Worm (Caenorhabditis elegans): ENCODE data around the gene W06G6.15.

The W06G6.15 gene

ce11 chrV:16685725-16686124, 31.4 kb downstream of the W06G6.15 start, which contains the start of gene srw-43:
TSS of gene srw-43 (plus strand) at chrV:16686025.
- TF ChIP-seq unc-62 (GFP tag; optimal IDR thresholded peaks at IDR 0.05): no peak

- no peak for TF ChIP-seq unc-62 (GFP tag; optimal IDR thresholded peaks at IDR 0.05)
Measured at ce11 chrV:16687227-16687626, 32.9 kb downstream of the W06G6.15 start, which contains the start of gene srz-102. TSS of gene srz-102 (plus strand) at chrV:16687527.

DNA sequence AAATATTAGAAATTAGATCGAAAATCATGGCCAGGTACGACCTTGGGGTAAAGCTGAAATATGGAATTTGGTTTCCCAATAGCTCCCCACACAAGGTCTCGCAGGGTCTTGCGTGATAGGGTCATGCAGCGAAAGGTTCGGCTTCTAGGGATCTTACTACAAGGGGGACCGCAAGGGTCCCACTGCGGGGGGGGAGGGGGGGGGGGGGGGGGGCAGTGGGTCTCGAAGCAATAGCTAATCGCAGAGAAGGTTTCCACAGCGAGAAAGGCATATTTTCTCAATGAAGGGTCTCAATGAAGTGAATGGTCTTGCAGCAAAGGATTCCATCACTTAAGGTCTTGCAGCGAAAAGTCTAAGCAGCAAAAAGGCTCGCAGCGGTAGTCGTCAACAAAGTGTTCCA, 38.6 kb downstream of the W06G6.15 start:
- TF ChIP-seq unc-62 (GFP tag; optimal IDR thresholded peaks at IDR 0.05): no peak

- no peak for TF ChIP-seq unc-62 (GFP tag; optimal IDR thresholded peaks at IDR 0.05)
Measured at ce11 chrV:16693732-16694131, 39.4 kb downstream of the W06G6.15 start, which contains the start of gene srw-42. TSS of gene srw-42 (minus strand) at chrV:16693832.

DNA sequence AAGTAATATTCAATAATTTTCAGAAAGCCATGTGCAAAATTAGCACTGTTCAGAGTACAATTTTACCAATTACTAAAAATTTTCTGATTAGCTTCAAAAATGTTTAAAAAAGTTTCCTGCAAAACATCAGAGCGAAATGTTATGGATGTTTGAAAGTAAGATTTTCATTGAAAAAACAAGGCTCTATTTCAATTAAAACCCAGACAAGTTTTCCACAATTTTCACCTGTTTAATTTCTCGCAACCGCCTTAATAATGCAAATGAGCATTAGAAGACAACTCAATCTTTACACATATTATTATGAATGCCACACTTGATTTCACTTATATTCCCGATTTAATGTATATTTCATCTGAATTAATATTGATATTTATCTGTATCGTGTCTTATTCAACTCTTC, 40.2 kb downstream of the W06G6.15 start, which contains the start of gene srz-101:
Gene srz-101 (plus strand): TSS at position 301 of the 400 bp plus-strand sequence.
- no peak for TF ChIP-seq unc-62 (GFP tag; optimal IDR thresholded peaks at IDR 0.05)

DNA sequence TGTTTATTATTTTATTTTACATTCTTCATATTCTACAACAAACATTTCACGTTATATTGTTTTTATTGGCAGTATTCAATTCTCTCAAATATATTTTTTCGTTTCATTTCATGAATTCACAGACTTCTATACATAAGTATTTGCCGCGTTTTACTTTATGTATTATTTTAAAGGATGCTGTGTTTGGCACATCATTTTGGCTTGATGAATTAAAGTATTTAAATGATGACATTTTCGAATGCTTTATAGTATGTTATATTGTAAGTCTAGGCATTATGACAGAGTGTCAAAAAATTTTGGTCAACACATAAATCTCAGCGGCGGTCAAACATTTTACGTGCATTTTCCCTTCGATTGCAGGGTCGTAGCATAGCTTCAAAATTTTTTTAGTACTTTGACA, 41.2 kb downstream of the W06G6.15 start:
- TF ChIP-seq unc-62 (GFP tag; optimal IDR thresholded peaks at IDR 0.05): no peak

DNA sequence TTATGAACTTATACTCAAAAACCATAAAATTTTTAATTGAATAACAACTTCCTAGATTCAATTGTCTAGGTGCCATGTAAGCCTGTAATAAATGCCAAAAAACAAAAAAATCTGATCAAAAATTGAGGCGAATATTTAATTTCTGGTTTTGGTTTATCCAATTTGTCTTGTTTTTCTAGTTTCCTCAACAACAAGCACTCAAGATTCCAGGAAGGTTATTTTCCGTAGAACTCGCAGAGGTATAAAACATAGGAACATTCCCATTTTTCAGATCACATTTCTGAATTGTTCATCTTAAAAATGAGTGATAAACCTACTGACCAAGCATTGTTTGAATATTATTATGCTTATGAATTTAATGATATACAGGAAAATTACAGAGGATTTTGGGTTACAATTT, 42.8 kb downstream of the W06G6.15 start, which contains the start of gene srw-41:
Gene srw-41 (plus strand): TSS at position 301 of the 400 bp plus-strand sequence.
- no peak for TF ChIP-seq unc-62 (GFP tag; optimal IDR thresholded peaks at IDR 0.05)

ce11 chrV:16699752-16700259, 45.5 kb downstream of the W06G6.15 start, which contains the start of gene Y70C5C.1:
TSS of gene Y70C5C.1 (plus strand) at chrV:16700209.
- TF ChIP-seq unc-62 (GFP tag; optimal IDR thresholded peaks at IDR 0.05): no peak

DNA sequence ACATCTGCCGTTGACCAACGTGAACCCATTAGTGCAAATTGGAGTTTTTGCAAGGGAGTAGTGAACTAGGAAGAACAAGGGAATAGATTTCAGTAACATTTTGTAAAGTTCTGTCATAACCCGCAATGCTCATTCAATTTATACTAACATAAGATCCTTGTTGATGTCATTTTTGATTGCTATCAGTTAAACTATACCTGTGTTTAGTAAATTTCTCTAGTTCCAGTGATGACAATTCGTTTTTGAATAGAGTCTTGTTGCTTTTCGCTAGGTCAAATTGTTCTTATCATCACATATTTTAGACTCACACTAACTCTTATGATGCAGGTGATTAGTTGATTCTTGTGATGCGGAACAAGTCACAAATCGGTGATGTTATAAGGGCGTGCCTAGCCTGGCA, 52.2 kb downstream of the W06G6.15 start, which contains the start of gene clec-9:
Gene clec-9 (minus strand): TSS at position 101 of the 400 bp plus-strand sequence.
- no peak for TF ChIP-seq unc-62 (GFP tag; optimal IDR thresholded peaks at IDR 0.05)
